Fruit fly (Drosophila melanogaster): ENCODE data around the gene CG42512.

CG42512 gene

dm6 chrX:16651098-16651497, at the start of gene CG42512, which contains the start of gene CG32573:
Gene CG42512, plus strand, starts transcription at chrX:16651376.
Gene CG32573, plus strand, starts transcription at chrX:16651376.
- no peak for TF ChIP-seq Dll (optimal IDR thresholded peaks at IDR 0.05)
- TF ChIP-seq usp (GFP tag; optimal IDR thresholded peaks at IDR 0.05) = no peak
- TF ChIP-seq pan (optimal IDR thresholded peaks at IDR 0.05) = no peak
- no peak for TF ChIP-seq CG8478 (optimal IDR thresholded peaks at IDR 0.05)
- no peak for TF ChIP-seq EcR (GFP tag; optimal IDR thresholded peaks at IDR 0.05)
- TF ChIP-seq psq (optimal IDR thresholded peaks at IDR 0.05) = no peak

- TF ChIP-seq CG8478 (optimal IDR thresholded peaks at IDR 0.05) = peak; percentile 70
- no peak for TF ChIP-seq EcR (GFP tag; optimal IDR thresholded peaks at IDR 0.05)
These were observed 43.3 kb upstream of the CG42512 start for dm6 chrX:16607828-16608227.

- TF ChIP-seq pan (optimal IDR thresholded peaks at IDR 0.05) = no peak
- TF ChIP-seq psq (optimal IDR thresholded peaks at IDR 0.05) = no peak
- TF ChIP-seq CG8478 (optimal IDR thresholded peaks at IDR 0.05) = no peak
- no peak for TF ChIP-seq usp (GFP tag; optimal IDR thresholded peaks at IDR 0.05)
These were observed 40.5 kb upstream of the CG42512 start, which contains the start of gene mbt for dm6 chrX:16610601-16611058. Gene mbt, plus strand, starts transcription at chrX:16610685.

dm6 chrX:16616773-16617738, 34.1 kb upstream of the CG42512 start:
- TF ChIP-seq EcR (GFP tag; optimal IDR thresholded peaks at IDR 0.05) (no peak), usp (GFP tag; optimal IDR thresholded peaks at IDR 0.05) (no peak), psq (optimal IDR thresholded peaks at IDR 0.05) (no peak), Dll (optimal IDR thresholded peaks at IDR 0.05) (no peak), CG8478 (optimal IDR thresholded peaks at IDR 0.05) (no peak), pan (optimal IDR thresholded peaks at IDR 0.05) (no peak)

- TF ChIP-seq usp (GFP tag; optimal IDR thresholded peaks at IDR 0.05) = no peak
- TF ChIP-seq Dll (optimal IDR thresholded peaks at IDR 0.05) = no peak
These were observed 32.5 kb upstream of the CG42512 start for dm6 chrX:16618724-16619123.

- TF ChIP-seq EcR (GFP tag; optimal IDR thresholded peaks at IDR 0.05) (no peak), Dll (optimal IDR thresholded peaks at IDR 0.05) (no peak), pan (optimal IDR thresholded peaks at IDR 0.05) (no peak), CG8478 (optimal IDR thresholded peaks at IDR 0.05) (no peak), psq (optimal IDR thresholded peaks at IDR 0.05) (no peak)
These were observed 29.7 kb upstream of the CG42512 start, which contains the start of gene CG9782 for dm6 chrX:16621462-16621861. Gene CG9782, minus strand, starts transcription at chrX:16621589.

- TF ChIP-seq pan (optimal IDR thresholded peaks at IDR 0.05) = no peak
- no peak for TF ChIP-seq Dll (optimal IDR thresholded peaks at IDR 0.05)
- TF ChIP-seq EcR (GFP tag; optimal IDR thresholded peaks at IDR 0.05) = no peak
- no peak for TF ChIP-seq psq (optimal IDR thresholded peaks at IDR 0.05)
- no peak for TF ChIP-seq CG8478 (optimal IDR thresholded peaks at IDR 0.05)
- no peak for TF ChIP-seq usp (GFP tag; optimal IDR thresholded peaks at IDR 0.05)
These were observed 27.7 kb upstream of the CG42512 start for dm6 chrX:16623524-16623923.

- TF ChIP-seq EcR (GFP tag; optimal IDR thresholded peaks at IDR 0.05) (no peak), usp (GFP tag; optimal IDR thresholded peaks at IDR 0.05) (no peak), CG8478 (optimal IDR thresholded peaks at IDR 0.05) (no peak), psq (optimal IDR thresholded peaks at IDR 0.05) (no peak), Dll (optimal IDR thresholded peaks at IDR 0.05) (no peak), pan (optimal IDR thresholded peaks at IDR 0.05) (no peak)
These were observed 26.7 kb upstream of the CG42512 start for dm6 chrX:16624519-16624918.

- TF ChIP-seq psq (optimal IDR thresholded peaks at IDR 0.05) (no peak), EcR (GFP tag; optimal IDR thresholded peaks at IDR 0.05) (no peak), CG8478 (optimal IDR thresholded peaks at IDR 0.05) (no peak)
These were observed 19.0 kb upstream of the CG42512 start, which contains the start of gene CG9777 for dm6 chrX:16632135-16632534. Gene CG9777, minus strand, starts transcription at chrX:16632235.

- no peak for TF ChIP-seq Dll (optimal IDR thresholded peaks at IDR 0.05)
These were observed 17.8 kb upstream of the CG42512 start for dm6 chrX:16633181-16633957.

dm6 chrX:16637106-16637590, 14.0 kb upstream of the CG42512 start, which contains the start of gene Rok:
Gene Rok, minus strand, starts transcription at chrX:16637414.
- TF ChIP-seq Dll (optimal IDR thresholded peaks at IDR 0.05) (no peak), CG8478 (optimal IDR thresholded peaks at IDR 0.05) (no peak), psq (optimal IDR thresholded peaks at IDR 0.05) (no peak), pan (optimal IDR thresholded peaks at IDR 0.05) (no peak)

All from whole organism.